Worm (Caenorhabditis elegans): Measurements from ENCODE around the gene let-60.

ce11 chrIV:11676054-11676453 lies 14.8 kb downstream of the let-60 start, which contains the start of gene inx-9:
- TF ChIP-seq ceh-16 (tag; optimal IDR thresholded peaks at IDR 0.05): no peak
- no peak for TF ChIP-seq nhr-77 (tag; optimal IDR thresholded peaks at IDR 0.05)
- TF ChIP-seq fos-1 (tag; optimal IDR thresholded peaks at IDR 0.05): no peak
- TF ChIP-seq pqm-1 (tag; optimal IDR thresholded peaks at IDR 0.05): no peak
- no peak for TF ChIP-seq nhr-28 (tag; optimal IDR thresholded peaks at IDR 0.05)
- TF ChIP-seq elt-1 (tag; optimal IDR thresholded peaks at IDR 0.05): no peak
- TF ChIP-seq nhr-12 (tag; optimal IDR thresholded peaks at IDR 0.05): no peak
- no peak for TF ChIP-seq fkh-10 (GFP tag; optimal IDR thresholded peaks at IDR 0.05)
- TF ChIP-seq tbx-2 (tag; optimal IDR thresholded peaks at IDR 0.05): no peak
- no peak for TF ChIP-seq ztf-11 (tag; optimal IDR thresholded peaks at IDR 0.05)
- TF ChIP-seq nhr-23 (tag; optimal IDR thresholded peaks at IDR 0.05): no peak
- no peak for TF ChIP-seq unc-62 (GFP tag; optimal IDR thresholded peaks at IDR 0.05)
- TF ChIP-seq lin-15B (tag; optimal IDR thresholded peaks at IDR 0.05): no peak
